Fruit fly (Drosophila melanogaster): ENCODE data around the gene CG31198.
A peak's percentile ranks its signal among the peaks of the same experiment; 100 is the strongest.

CG31198 gene

dm6 chr3R:21782295-21782922 is 28.3 kb downstream of the CG31198 start, which contains the start of gene tsl (continued):
- no peak for TF ChIP-seq Hsf (GFP tag; optimal IDR thresholded peaks at IDR 0.05)
- no peak for TF ChIP-seq sc (optimal IDR thresholded peaks at IDR 0.05)
- no peak for TF ChIP-seq sc (GFP tag; optimal IDR thresholded peaks at IDR 0.05)
- TF ChIP-seq Neu2 (GFP tag; optimal IDR thresholded peaks at IDR 0.05; ENCODE audit: borderline replicate concordance) = no peak
- no peak for TF ChIP-seq CG12236 (GFP tag; optimal IDR thresholded peaks at IDR 0.05)
- TF ChIP-seq Lhr (GFP tag; optimal IDR thresholded peaks at IDR 0.05) = no peak
- TF ChIP-seq Blimp-1 (GFP tag; optimal IDR thresholded peaks at IDR 0.05) = peak; percentile 18
- no peak for TF ChIP-seq CG33557 (GFP tag; optimal IDR thresholded peaks at IDR 0.05)
- no peak for TF ChIP-seq CG2116 (GFP tag; optimal IDR thresholded peaks at IDR 0.05)
- no peak for TF ChIP-seq schlank (tag; optimal IDR thresholded peaks at IDR 0.05)
- TF ChIP-seq CG3407 (GFP tag; optimal IDR thresholded peaks at IDR 0.05) = no peak
- peak; percentile 37; the same call in 1 of the 3 replicates for TF ChIP-seq z (GFP tag; IDR thresholded peaks at IDR 0.05)
- TF ChIP-seq vvl (GFP tag; IDR thresholded peaks at IDR 0.05) = peak; percentile 41; the same call in 1 of the 2 replicates
- no peak for TF ChIP-seq Vsx1 (GFP tag; optimal IDR thresholded peaks at IDR 0.05)
- TF ChIP-seq Opbp (GFP tag; IDR thresholded peaks at IDR 0.05; ENCODE audit: partially characterized antibody) = no peak
- TF ChIP-seq Mad (GFP tag; optimal IDR thresholded peaks at IDR 0.05) = no peak
- TF ChIP-seq CG1603 (tag; optimal IDR thresholded peaks at IDR 0.05) = no peak
- TF ChIP-seq crp (GFP tag; optimal IDR thresholded peaks at IDR 0.05) = no peak
- TF ChIP-seq CG15073 (GFP tag; optimal IDR thresholded peaks at IDR 0.05) = no peak
- TF ChIP-seq Bgb (GFP tag; IDR thresholded peaks at IDR 0.05; ENCODE audit: partially characterized antibody) = peak; percentile 15; the same call in 1 of the 2 replicates
- TF ChIP-seq wor (GFP tag; IDR thresholded peaks at IDR 0.05) = no peak
- TF ChIP-seq CG9876 (GFP tag; optimal IDR thresholded peaks at IDR 0.05) = no peak
- TF ChIP-seq CG5953 (GFP tag; IDR thresholded peaks at IDR 0.05) = no peak
- no peak for TF ChIP-seq Side (GFP tag; optimal IDR thresholded peaks at IDR 0.05)
- TF ChIP-seq Taf1 (GFP tag; IDR thresholded peaks at IDR 0.05) = no peak
- no peak for TF ChIP-seq CG7372 (GFP tag; IDR thresholded peaks at IDR 0.05)
- no peak for TF ChIP-seq Chrac-16 (GFP tag; optimal IDR thresholded peaks at IDR 0.05)
- TF ChIP-seq sisA (GFP tag; IDR thresholded peaks at IDR 0.05) = no peak
- TF ChIP-seq tna (GFP tag; IDR thresholded peaks at IDR 0.05; ENCODE audit: partially characterized antibody) = no peak
- TF ChIP-seq CG11504 (tag; optimal IDR thresholded peaks at IDR 0.05) = peak; percentile 99
- no peak for TF ChIP-seq Elba2 (GFP tag; optimal IDR thresholded peaks at IDR 0.05)
- TF ChIP-seq hkb (optimal IDR thresholded peaks at IDR 0.05) = no peak
- no peak for TF ChIP-seq hkb (GFP tag; IDR thresholded peaks at IDR 0.05)
- TF ChIP-seq sens (GFP tag) = no peak
- TF ChIP-seq dimm (GFP tag; IDR thresholded peaks at IDR 0.05) = no peak

dm6 chr3R:21790392-21790791 is 36.3 kb downstream of the CG31198 start:
- TF ChIP-seq abd-A (tag; optimal IDR thresholded peaks at IDR 0.05) (peak; percentile 54), ab (GFP tag; optimal IDR thresholded peaks at IDR 0.05) (no peak), sens (GFP tag) (peak; percentile 12), btn (GFP tag; optimal IDR thresholded peaks at IDR 0.05) (no peak), Nf-YB (GFP tag; optimal IDR thresholded peaks at IDR 0.05) (no peak), HLH4C (GFP tag; IDR thresholded peaks at IDR 0.05; ENCODE audit: partially characterized antibody) (no peak), sr (GFP tag; IDR thresholded peaks at IDR 0.05) (peak; percentile 79)

Measured in whole organism, embryonic.